Worm (Caenorhabditis elegans) whole organism, L1 larva: ENCODE measurements around the gene F16G10.10.
A peak's percentile ranks its signal among the peaks of the same experiment; 100 is the strongest.

Experiments used
- C04F5.9 ChIP-seq: sonication (generic microtip); optimal IDR thresholded peaks from 2 replicates; lab custom pipeline; 2016; ENCODE audit warnings: missing genetic modification characterization, missing compliant biosample characterization
- C16A3.4 ChIP-seq: fragments of 150-350 bp; optimal IDR thresholded peaks from 2 replicates; lab custom pipeline; 2014; ENCODE audit warnings: missing biosample characterization, missing genetic modification characterization
- C34B4.2 ChIP-seq: sonication (generic microtip); optimal IDR thresholded peaks from 2 replicates; lab custom pipeline; 2017; ENCODE audit warnings: mild to moderate bottlenecking, missing genetic modification characterization, missing compliant biosample characterization
- F16B12.6 ChIP-seq: fragments of 150-350 bp; optimal IDR thresholded peaks from 2 replicates; lab custom pipeline; 2014; ENCODE audit warnings: missing biosample characterization, missing genetic modification characterization
- Y116A8C.19 ChIP-seq: sonication (generic microtip); optimal IDR thresholded peaks from 2 replicates; lab custom pipeline; 2016; ENCODE audit warnings: missing compliant biosample characterization, missing genetic modification characterization, borderline replicate concordance
- aha-1 ChIP-seq: fragments of 150-350 bp; optimal IDR thresholded peaks from 2 replicates; lab custom pipeline; 2014; ENCODE audit warnings: missing biosample characterization, missing genetic modification characterization
- aly-2 ChIP-seq: fragments of 150-350 bp; optimal IDR thresholded peaks from 2 replicates; lab custom pipeline; 2014; ENCODE audit warnings: missing biosample characterization, missing genetic modification characterization
- blmp-1 ChIP-seq: fragments of 150-350 bp; optimal IDR thresholded peaks from 2 replicates; lab custom pipeline; 2014; ENCODE audit warnings: missing biosample characterization, missing genetic modification characterization
- ceh-63 ChIP-seq: fragments of 200-800 bp; sonication (Bioruptor generic); optimal IDR thresholded peaks from 2 replicates; lab custom pipeline; 2018; ENCODE audit warnings: mild to moderate bottlenecking, missing genetic modification characterization, missing compliant biosample characterization
- ceh-82 ChIP-seq, 3 experiments: fragments of 150-350 bp in 1 of 3; sonication (generic microtip) in 2 of 3; optimal IDR thresholded peaks; 2 replicates each; lab custom pipeline; 2014 to 2017; ENCODE audit warnings: missing biosample characterization in 3 of 3, missing genetic modification characterization in 3 of 3
- dpl-1 ChIP-seq, 3 experiments: fragments of 150-350 bp in 2 of 3; sonication (generic microtip) in 1 of 3; optimal IDR thresholded peaks; 2 replicates each; lab custom pipeline; 2014 to 2017; ENCODE audit warnings: missing biosample characterization in 3 of 3, missing genetic modification characterization in 3 of 3, missing genetic modification reagents in 3 of 3
- efl-1 ChIP-seq, 4 experiments: fragments of 150-350 bp; optimal IDR thresholded peaks in 3 of 4; peaks in 1 of 4; 1 replicate in 1 of 4; 2 replicates in 3 of 4; lab custom pipeline; 2014; ENCODE audit warnings: missing biosample characterization in 2 of 4, missing genetic modification characterization in 2 of 4, missing genetic modification reagents in 2 of 4
- egl-13 ChIP-seq: sonication (generic microtip); optimal IDR thresholded peaks from 2 replicates; lab custom pipeline; 2016; ENCODE audit warnings: missing genotype, missing genetic modification reagents, missing genetic modification characterization, missing compliant biosample characterization
- ets-5 ChIP-seq: fragments of 200-800 bp; sonication (Bioruptor generic); IDR thresholded peaks from 2 replicates; pipeline ENCODE4 v1.3.6; 2022; ENCODE audit warnings: missing genetic modification characterization, missing compliant biosample characterization
- fkh-10 ChIP-seq: sonication (generic microtip); optimal IDR thresholded peaks from 2 replicates; lab custom pipeline; 2017; ENCODE audit warnings: missing biosample characterization, missing genetic modification reagents, missing genetic modification characterization
- fkh-4 ChIP-seq: sonication (generic microtip); optimal IDR thresholded peaks from 2 replicates; lab custom pipeline; 2016; ENCODE audit warnings: missing compliant biosample characterization, missing genetic modification characterization, borderline replicate concordance
- grh-1 ChIP-seq: fragments of 200-800 bp; sonication (Bioruptor generic); IDR thresholded peaks from 2 replicates; pipeline ENCODE4 v1.3.6; 2022; ENCODE audit warnings: missing genetic modification reagents, missing genetic modification characterization, missing compliant biosample characterization
- hlh-4 ChIP-seq: sonication (generic microtip); optimal IDR thresholded peaks from 2 replicates; lab custom pipeline; 2016; ENCODE audit warnings: mild to moderate bottlenecking, missing genetic modification characterization, missing compliant biosample characterization
- irx-1 ChIP-seq: sonication (generic microtip); optimal IDR thresholded peaks from 2 replicates; lab custom pipeline; 2016; ENCODE audit warnings: missing genetic modification characterization, missing compliant biosample characterization
- lin-13 ChIP-seq: fragments of 150-350 bp; optimal IDR thresholded peaks from 2 replicates; lab custom pipeline; 2014; ENCODE audit warnings: missing biosample characterization, missing genetic modification reagents, missing genetic modification characterization
- lin-14 ChIP-seq: fragments of 200-800 bp; sonication (Bioruptor generic); optimal IDR thresholded peaks from 2 replicates; lab custom pipeline; 2018; ENCODE audit warnings: mild to moderate bottlenecking, missing genetic modification characterization, moderate library complexity, missing compliant biosample characterization
- lin-39 ChIP-seq: fragments of 150-350 bp; optimal IDR thresholded peaks from 2 replicates; lab custom pipeline; 2014; ENCODE audit warnings: missing biosample characterization, missing genetic modification reagents, missing genetic modification characterization
- mab-9 ChIP-seq: fragments of 200-800 bp; sonication (Bioruptor generic); IDR thresholded peaks from 2 replicates; pipeline ENCODE4 v1.3.6; 2022; ENCODE audit warnings: missing genetic modification reagents, missing genetic modification characterization, missing compliant biosample characterization
- mef-2 ChIP-seq: fragments of 150-350 bp; optimal IDR thresholded peaks from 2 replicates; lab custom pipeline; 2014; ENCODE audit warnings: missing biosample characterization, missing genetic modification characterization
- mep-1 ChIP-seq: fragments of 150-350 bp; optimal IDR thresholded peaks from 2 replicates; lab custom pipeline; 2014; ENCODE audit warnings: missing biosample characterization, missing genetic modification characterization
- nhr-19 ChIP-seq: fragments of 200-800 bp; sonication (Bioruptor generic); conservative IDR thresholded peaks from 2 replicates; pipeline ENCODE4 v1.3.6; 2022; ENCODE audit warnings: missing genetic modification characterization, missing compliant biosample characterization
- nhr-237 ChIP-seq: fragments of 150-350 bp; optimal IDR thresholded peaks from 2 replicates; lab custom pipeline; 2014; ENCODE audit warnings: missing biosample characterization, missing genetic modification characterization
- nhr-77 ChIP-seq: fragments of 150-350 bp; optimal IDR thresholded peaks from 2 replicates; lab custom pipeline; 2014; ENCODE audit warnings: missing biosample characterization, missing genetic modification characterization
- nhr-85 ChIP-seq: sonication (generic microtip); peaks from one replicate; lab custom pipeline; 2016; ENCODE audit warnings: missing genetic modification characterization, inconsistent platforms, missing compliant biosample characterization
- pax-3 ChIP-seq: fragments of 200-800 bp; sonication (Bioruptor generic); optimal IDR thresholded peaks from 2 replicates; lab custom pipeline; 2018; ENCODE audit warnings: mild to moderate bottlenecking, missing genetic modification characterization, moderate library complexity, missing compliant biosample characterization
- rnt-1 ChIP-seq: sonication (generic microtip); optimal IDR thresholded peaks from 2 replicates; lab custom pipeline; 2016; ENCODE audit warnings: mild to moderate bottlenecking, missing genetic modification characterization, moderate library complexity, missing compliant biosample characterization
- snpc-4 ChIP-seq: fragments of 150-350 bp; optimal IDR thresholded peaks from 2 replicates; lab custom pipeline; 2014; ENCODE audit warnings: missing biosample characterization, missing genetic modification characterization
- sptf-1 ChIP-seq: fragments of 150-350 bp; optimal IDR thresholded peaks from 2 replicates; lab custom pipeline; 2014; ENCODE audit warnings: missing biosample characterization, missing genetic modification characterization
- swsn-7 ChIP-seq: sonication (generic microtip); optimal IDR thresholded peaks from 2 replicates; lab custom pipeline; 2016; ENCODE audit warnings: missing genetic modification characterization, missing compliant biosample characterization
- tbx-2 ChIP-seq: sonication (generic microtip); optimal IDR thresholded peaks from 2 replicates; lab custom pipeline; 2016; ENCODE audit warnings: missing genetic modification characterization, missing compliant biosample characterization
- tlp-1 ChIP-seq: fragments of 150-350 bp; optimal IDR thresholded peaks from 2 replicates; lab custom pipeline; 2014; ENCODE audit warnings: missing biosample characterization, missing genetic modification characterization
- unc-130 ChIP-seq: fragments of 150-350 bp; optimal IDR thresholded peaks from 2 replicates; lab custom pipeline; 2017; ENCODE audit warnings: missing biosample characterization, missing genetic modification characterization, inconsistent platforms
- unc-62 ChIP-seq: fragments of 150-350 bp; optimal IDR thresholded peaks from 2 replicates; lab custom pipeline; 2014; ENCODE audit warnings: missing biosample characterization, missing genetic modification reagents, missing genetic modification characterization
- unc-98 ChIP-seq: fragments of 200-800 bp; sonication (Bioruptor generic); IDR thresholded peaks from 2 replicates; pipeline ENCODE4 v1.3.6; 2022; ENCODE audit warnings: missing genetic modification characterization, missing compliant biosample characterization
- ztf-11 ChIP-seq, 2 experiments: sonication (generic microtip); optimal IDR thresholded peaks; 2 replicates each; lab custom pipeline; 2016 to 2017; ENCODE audit warnings: missing genetic modification characterization in 2 of 2, missing biosample characterization in 1 of 2, missing compliant biosample characterization in 1 of 2

The F16G10.10 gene

DNA sequence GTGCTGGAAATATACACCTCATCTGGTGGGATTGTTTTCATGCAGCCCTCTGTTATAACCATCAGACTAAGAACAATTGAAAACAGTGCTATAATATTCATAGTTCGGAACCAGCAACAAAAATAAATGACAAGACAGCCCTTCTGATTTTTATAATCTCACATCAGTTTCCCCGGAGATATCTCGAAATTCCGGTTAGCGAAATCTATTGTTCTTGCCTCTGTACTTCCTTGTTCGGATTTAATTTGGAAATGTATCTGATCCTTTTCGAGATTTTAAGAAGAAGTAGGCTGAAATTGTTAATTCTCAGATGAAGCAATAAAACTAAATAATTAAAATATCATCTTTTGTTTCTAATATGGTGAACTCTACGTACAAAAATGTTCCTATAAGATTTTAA lies 27.1 kb downstream of the F16G10.10 start, which contains the start of gene F43C11.11:
F43C11.11 (minus strand) TSS at position 101 of the 400 bp plus-strand sequence.
- TF ChIP-seq unc-62 (no peak), swsn-7 (no peak), F16B12.6 (no peak), unc-130 (tag; lab: Kevin White, UChicago) (no peak), mab-9 (no peak), C16A3.4 (tag; lab: Kevin White, UChicago) (no peak), ceh-63 (GFP tag; lab: Kevin White, UChicago) (no peak), blmp-1 (no peak), nhr-77 (tag; lab: Kevin White, UChicago) (no peak)

DNA sequence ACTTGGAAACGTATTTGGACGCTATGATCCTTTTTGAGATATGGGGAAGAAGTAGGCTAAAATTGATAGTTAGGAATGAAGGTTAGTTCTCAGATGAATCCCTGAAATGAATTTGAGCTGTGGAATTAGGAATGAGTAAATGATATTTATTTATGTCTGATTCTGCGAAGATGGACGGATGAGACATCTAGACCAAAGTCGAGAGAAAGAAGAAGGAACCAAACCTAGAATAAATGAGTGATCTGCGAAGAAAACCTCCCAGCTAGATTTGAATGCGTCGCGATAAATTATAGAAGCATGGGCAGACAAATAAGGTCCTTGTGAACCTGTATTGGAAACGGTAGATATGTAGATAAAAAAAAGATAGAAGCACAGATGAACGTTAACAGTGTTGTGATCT lies 30.8 kb downstream of the F16G10.10 start, which contains the start of gene F43C11.16:
F43C11.16 (minus strand) TSS at position 101 of the 400 bp plus-strand sequence.
- no peak for TF ChIP-seq ztf-11 (tag; optimal IDR thresholded peaks at IDR 0.05; lab: Kevin White, UChicago)
- no peak for TF ChIP-seq efl-1 (optimal IDR thresholded peaks at IDR 0.05; lab: Kevin White, UChicago)
- TF ChIP-seq efl-1 (GFP tag; optimal IDR thresholded peaks at IDR 0.05 in 1 of 2; lab: Kevin White, UChicago) = peak in 1 of 2 experiments; percentile 18
- TF ChIP-seq lin-39 (tag; lab: Kevin White, UChicago) = no peak

ce11 chrII:2356795-2357194 lies 34.0 kb downstream of the F16G10.10 start, which contains the start of gene F43C11.1:
TSS of gene F43C11.1 (plus strand) at chrII:2357095.
- no peak for TF ChIP-seq mef-2
- no peak for TF ChIP-seq grh-1 (GFP tag; lab: Robert Waterston, UW)
- no peak for TF ChIP-seq snpc-4 (tag; lab: Kevin White, UChicago)
- no peak for TF ChIP-seq C16A3.4 (tag; lab: Kevin White, UChicago)
- no peak for TF ChIP-seq hlh-4 (tag; lab: Kevin White, UChicago)
- TF ChIP-seq fkh-4 (tag; lab: Kevin White, UChicago) = no peak
- TF ChIP-seq ets-5 (GFP tag; lab: Robert Waterston, UW) = no peak
- no peak for TF ChIP-seq efl-1 (optimal IDR thresholded peaks at IDR 0.05; lab: Kevin White, UChicago)
- no peak for TF ChIP-seq efl-1 (GFP tag; optimal IDR thresholded peaks at IDR 0.05 in 1 of 2; lab: Kevin White, UChicago)
- TF ChIP-seq C34B4.2 = no peak
- TF ChIP-seq ceh-82 (tag; optimal IDR thresholded peaks at IDR 0.05; lab: Kevin White, UChicago) = no peak
- TF ChIP-seq lin-14 (GFP tag; lab: Kevin White, UChicago) = no peak
- TF ChIP-seq C04F5.9 = no peak
- no peak for TF ChIP-seq Y116A8C.19 (tag; lab: Kevin White, UChicago)
- no peak for TF ChIP-seq nhr-19 (GFP tag; lab: Robert Waterston, UW)

- TF ChIP-seq nhr-85 (no peak), egl-13 (tag; lab: Kevin White, UChicago) (no peak), aha-1 (tag; lab: Kevin White, UChicago) (no peak), pax-3 (no peak), grh-1 (GFP tag; lab: Robert Waterston, UW) (no peak), tbx-2 (no peak), fkh-10 (GFP tag; lab: Kevin White, UChicago) (no peak), aly-2 (tag; lab: Kevin White, UChicago) (no peak), ets-5 (GFP tag; lab: Robert Waterston, UW) (no peak), irx-1 (tag; lab: Kevin White, UChicago) (no peak), lin-13 (no peak), dpl-1 (GFP tag; optimal IDR thresholded peaks at IDR 0.05; lab: Kevin White, UChicago) (no peak), unc-98 (GFP tag; lab: Robert Waterston, UW) (no peak)
These were observed 36.3 kb downstream of the F16G10.10 start, which contains the start of gene F43C11.2 for ce11 chrII:2354476-2354875. TSS of gene F43C11.2 (plus strand) at chrII:2354776.

DNA sequence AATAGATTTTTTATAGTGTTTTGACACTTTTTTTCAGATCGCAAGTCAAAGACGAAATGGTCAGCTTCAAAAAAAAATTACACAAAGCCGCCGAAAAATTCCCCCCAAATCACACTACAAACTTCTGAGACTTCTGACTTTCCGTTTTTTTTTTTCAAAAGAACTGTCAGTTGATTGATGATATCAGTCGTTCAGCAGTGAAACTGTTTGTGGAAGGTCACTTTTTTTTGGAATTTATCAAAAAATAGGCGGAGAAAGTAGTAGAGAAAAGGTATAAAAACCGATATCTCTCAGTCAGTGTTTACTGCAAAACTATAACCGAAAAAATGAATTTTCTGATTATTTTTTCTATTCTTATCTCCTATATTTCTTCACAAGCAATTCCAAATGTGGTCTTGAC lies 37.8 kb downstream of the F16G10.10 start, which contains the start of gene F43C11.3:
F43C11.3 (plus strand) TSS at position 301 of the 400 bp plus-strand sequence.
- TF ChIP-seq snpc-4 (tag; lab: Kevin White, UChicago) (no peak), mep-1 (tag; lab: Kevin White, UChicago) (no peak), egl-13 (tag; lab: Kevin White, UChicago) (no peak), rnt-1 (tag; lab: Kevin White, UChicago) (no peak), nhr-237 (tag; lab: Kevin White, UChicago) (no peak), tlp-1 (tag; lab: Kevin White, UChicago) (no peak), sptf-1 (tag; lab: Kevin White, UChicago) (no peak)
